Fruit fly (Drosophila melanogaster) whole organism, embryonic: Measurements from ENCODE around the gene H15.

Experiments used
- Asciz ChIP-seq: fragments of 200-800 bp; sonication (Bioruptor generic); optimal IDR thresholded peaks from 2 replicates; lab custom pipeline; 2017; ENCODE audit warnings: missing biosample characterization, mild to moderate bottlenecking, missing genetic modification characterization, missing genetic modification reagents
- CG12071 ChIP-seq: fragments of 200-800 bp; sonication (Bioruptor generic); optimal IDR thresholded peaks from 3 replicates; lab custom pipeline; 2018; ENCODE audit warnings: missing biosample characterization, mild to moderate bottlenecking, missing genetic modification characterization
- CG15601 ChIP-seq: fragments of 200-800 bp; sonication (Bioruptor generic); optimal IDR thresholded peaks from 3 replicates; lab custom pipeline; 2019; ENCODE audit warnings: missing biosample characterization, mild to moderate bottlenecking, missing genetic modification characterization, moderate library complexity
- CG16863 ChIP-seq: fragments of 200-800 bp; sonication (Bioruptor generic); optimal IDR thresholded peaks from 3 replicates; lab custom pipeline; 2016; ENCODE audit warnings: missing biosample characterization, missing genetic modification characterization
- CG17385 ChIP-seq: fragments of 200-800 bp; sonication (Bioruptor generic); optimal IDR thresholded peaks from 3 replicates; lab custom pipeline; 2018; ENCODE audit warnings: missing biosample characterization, mild to moderate bottlenecking, missing genetic modification characterization
- CG18476 ChIP-seq: fragments of 200-800 bp; sonication (Bioruptor generic); optimal IDR thresholded peaks from 2 replicates; lab custom pipeline; 2016; ENCODE audit warnings: missing biosample characterization, mild to moderate bottlenecking, missing genetic modification characterization
- CG31224 ChIP-seq: fragments of 200-800 bp; sonication (Bioruptor generic); IDR thresholded peaks from 2 replicates; pipeline ENCODE4 v1.3.6; 2022; ENCODE audit warnings: missing biosample characterization, missing genetic modification characterization
- CG3281 ChIP-seq: fragments of 200-800 bp; sonication (Bioruptor generic); optimal IDR thresholded peaks from 3 replicates; lab custom pipeline; 2017; ENCODE audit warnings: missing biosample characterization, mild to moderate bottlenecking, missing genetic modification characterization
- CG3726 ChIP-seq: fragments of 200-800 bp; sonication (Bioruptor generic); IDR thresholded peaks from 3 replicates; pipeline ENCODE4, ENCODE4 v1.3.6; 2022; ENCODE audit warnings: missing biosample characterization, missing genetic modification characterization
- CG3847 ChIP-seq: fragments of 200-800 bp; sonication (Bioruptor generic); IDR thresholded peaks from 2 replicates; pipeline ENCODE4 v1.3.6; 2022; ENCODE audit warnings: missing biosample characterization, missing genetic modification characterization
- CG3995 ChIP-seq: fragments of 200-800 bp; sonication (Bioruptor generic); optimal IDR thresholded peaks from 3 replicates; lab custom pipeline; 2016; ENCODE audit warnings: missing biosample characterization, missing genetic modification characterization
- CG4730 ChIP-seq: fragments of 200-800 bp; sonication (Bioruptor generic); IDR thresholded peaks from 2 replicates; pipeline ENCODE4 v1.3.6; 2022; ENCODE audit warnings: missing biosample characterization, missing genetic modification characterization
- CG6765 ChIP-seq: fragments of 200-800 bp; sonication (Bioruptor generic); optimal IDR thresholded peaks from 3 replicates; lab custom pipeline; 2017; ENCODE audit warnings: missing biosample characterization, mild to moderate bottlenecking, missing genetic modification characterization
- CG9609 ChIP-seq: fragments of 200-800 bp; sonication (Bioruptor generic); optimal IDR thresholded peaks from 3 replicates; lab custom pipeline; 2016; ENCODE audit warnings: missing biosample characterization, missing genetic modification characterization
- D19A ChIP-seq: fragments of 200-800 bp; optimal IDR thresholded peaks from 3 replicates; lab custom pipeline; 2019; ENCODE audit warnings: missing biosample characterization, mild to moderate bottlenecking, missing genetic modification characterization, moderate library complexity
- Dek ChIP-seq: fragments of 200-800 bp; sonication (Bioruptor generic); optimal IDR thresholded peaks from 3 replicates; lab custom pipeline; 2019; ENCODE audit warnings: missing biosample characterization, mild to moderate bottlenecking, missing genetic modification characterization, moderate library complexity
- Dfd ChIP-seq, 2 experiments: fragments of >200 bp; optimal IDR thresholded peaks; 2 replicates each; lab custom pipeline; 2017; ENCODE audit warnings: missing biosample characterization in 2 of 2, missing genetic modification characterization in 2 of 2
- Doc2 ChIP-seq: fragments of 200-800 bp; sonication (Bioruptor generic); IDR thresholded peaks from 2 replicates; pipeline ENCODE4 v1.3.6; 2022; ENCODE audit warnings: missing biosample characterization, missing genetic modification characterization
- Dref ChIP-seq: fragments of 200-800 bp; sonication (Bioruptor generic); IDR thresholded peaks from 2 replicates; pipeline ENCODE4 v1.3.6; 2022; ENCODE audit warnings: missing biosample characterization, missing genetic modification characterization
- E2f2 ChIP-seq: fragments of 200-800 bp; sonication (Bioruptor generic); IDR thresholded peaks from 2 replicates; pipeline ENCODE4 v1.3.6; 2022; ENCODE audit warnings: missing biosample characterization, missing genetic modification characterization
- H15 ChIP-seq: fragments of 200-800 bp; sonication (Bioruptor generic); IDR thresholded peaks from 3 replicates; pipeline ENCODE4 v1.3.6; 2022; ENCODE audit warnings: missing biosample characterization, missing genetic modification characterization
- HHEX ChIP-seq: fragments of 200-800 bp; sonication (Bioruptor generic); optimal IDR thresholded peaks from 3 replicates; lab custom pipeline; 2017; ENCODE audit warnings: missing biosample characterization, mild to moderate bottlenecking, missing genetic modification characterization, missing genetic modification reagents
- Jarid2 ChIP-seq: fragments of 200-800 bp; sonication (Bioruptor generic); optimal IDR thresholded peaks from 3 replicates; lab custom pipeline; 2017; ENCODE audit warnings: mild to moderate bottlenecking, missing biosample characterization, missing genetic modification reagents, missing genetic modification characterization
- Kr ChIP-seq: fragments of 200-800 bp; sonication (Bioruptor generic); optimal IDR thresholded peaks from 2 replicates; lab custom pipeline; 2017; ENCODE audit warnings: missing biosample characterization, mild to moderate bottlenecking, missing genetic modification characterization
- Lhr ChIP-seq: fragments of 200-800 bp; sonication (Bioruptor generic); optimal IDR thresholded peaks from 3 replicates; lab custom pipeline; 2017; ENCODE audit warnings: mild to moderate bottlenecking, missing biosample characterization, missing genetic modification reagents, missing genetic modification characterization
- MTF-1 ChIP-seq: fragments of 200-800 bp; sonication (Bioruptor generic); optimal IDR thresholded peaks from 2 replicates; lab custom pipeline; 2018; ENCODE audit warnings: missing biosample characterization, mild to moderate bottlenecking, missing genetic modification characterization, borderline replicate concordance
- Oli ChIP-seq: fragments of 200-800 bp; sonication (Bioruptor generic); optimal IDR thresholded peaks from 2 replicates; lab custom pipeline; 2018; ENCODE audit warnings: missing biosample characterization, mild to moderate bottlenecking, missing genetic modification characterization, moderate library complexity
- TFAM ChIP-seq: fragments of 200-800 bp; sonication (Bioruptor generic); optimal IDR thresholded peaks from 2 replicates; lab custom pipeline; 2017; ENCODE audit warnings: missing biosample characterization, missing genetic modification characterization, inconsistent platforms
- Taf1 ChIP-seq: fragments of 200-800 bp; sonication (Bioruptor generic); IDR thresholded peaks from 2 replicates; pipeline ENCODE4 v1.3.6; 2022; ENCODE audit warnings: missing biosample characterization, missing genetic modification characterization
- ato ChIP-seq: fragments of 200-800 bp; sonication (Bioruptor generic); IDR thresholded peaks from 2 replicates; pipeline ENCODE4 v1.3.6; 2022; ENCODE audit warnings: missing biosample characterization, missing genetic modification characterization; ENCODE audit not compliant: partially characterized antibody
- cg ChIP-seq: fragments of 200-800 bp; sonication (Bioruptor generic); optimal IDR thresholded peaks from 3 replicates; lab custom pipeline; 2019; ENCODE audit warnings: missing biosample characterization, mild to moderate bottlenecking, missing genetic modification characterization, moderate library complexity
- chinmo ChIP-seq: fragments of 200-800 bp; sonication (Bioruptor generic); IDR thresholded peaks from 4 replicates; pipeline ENCODE4 v1.3.6; 2022; ENCODE audit warnings: missing biosample characterization, missing genetic modification characterization; ENCODE audit not compliant: partially characterized antibody
- crol ChIP-seq: fragments of 200-800 bp; sonication (Bioruptor generic); IDR thresholded peaks from 2 replicates; pipeline ENCODE4 v1.3.6; 2022; ENCODE audit warnings: missing biosample characterization, missing genetic modification characterization
- disco-r ChIP-seq: fragments of 200-800 bp; sonication (Bioruptor generic); optimal IDR thresholded peaks from 2 replicates; lab custom pipeline; 2016; ENCODE audit warnings: missing biosample characterization, missing genetic modification characterization
- dpn ChIP-seq, 2 experiments: fragments of 200-800 bp; sonication (Bioruptor generic); optimal IDR thresholded peaks; 3 replicates each; lab custom pipeline; 2016; ENCODE audit warnings: missing biosample characterization in 2 of 2, missing genetic modification characterization in 2 of 2
- fd3F ChIP-seq: fragments of 200-800 bp; sonication (Bioruptor generic); optimal IDR thresholded peaks from 2 replicates; lab custom pipeline; 2018; ENCODE audit warnings: missing biosample characterization, mild to moderate bottlenecking, missing genetic modification characterization, moderate library complexity
- gfzf ChIP-seq: fragments of 200-800 bp; sonication (Bioruptor generic); optimal IDR thresholded peaks from 2 replicates; lab custom pipeline; 2016; ENCODE audit warnings: missing biosample characterization, mild to moderate bottlenecking, missing genetic modification characterization, moderate library complexity
- nerfin-1 ChIP-seq: fragments of 200-800 bp; sonication (Bioruptor generic); optimal IDR thresholded peaks from 3 replicates; lab custom pipeline; 2019; ENCODE audit warnings: missing biosample characterization, mild to moderate bottlenecking, missing genetic modification characterization, moderate library complexity
- p53 ChIP-seq: fragments of 200-800 bp; sonication (Bioruptor generic); optimal IDR thresholded peaks from 2 replicates; lab custom pipeline; 2016; ENCODE audit warnings: missing biosample characterization, missing genetic modification characterization
- pfk ChIP-seq: fragments of 200-800 bp; sonication (Bioruptor generic); optimal IDR thresholded peaks from 2 replicates; lab custom pipeline; 2018; ENCODE audit warnings: missing biosample characterization, mild to moderate bottlenecking, missing genetic modification characterization, moderate library complexity
- phol ChIP-seq: fragments of 200-800 bp; sonication (Bioruptor generic); optimal IDR thresholded peaks from 3 replicates; lab custom pipeline; 2018; ENCODE audit warnings: missing biosample characterization, mild to moderate bottlenecking, missing genetic modification characterization, moderate library complexity
- pzg ChIP-seq: fragments of 200-800 bp; sonication (Bioruptor generic); optimal IDR thresholded peaks from 3 replicates; lab custom pipeline; 2018; ENCODE audit warnings: missing biosample characterization, mild to moderate bottlenecking, missing genetic modification characterization, moderate library complexity
- rib ChIP-seq: fragments of 200-800 bp; sonication (Bioruptor generic); IDR thresholded peaks from 2 replicates; pipeline ENCODE4 v1.3.6; 2022; ENCODE audit warnings: missing biosample characterization, missing genetic modification characterization
- ro ChIP-seq: fragments of 200-800 bp; sonication (Bioruptor generic); IDR thresholded peaks from 2 replicates; pipeline ENCODE4 v1.3.6; 2022; ENCODE audit warnings: missing biosample characterization, missing genetic modification characterization
- scrt ChIP-seq: fragments of 200-800 bp; sonication (Bioruptor generic); optimal IDR thresholded peaks from 2 replicates; lab custom pipeline; 2018; ENCODE audit warnings: missing biosample characterization, mild to moderate bottlenecking, missing genetic modification characterization, moderate library complexity
- slbo ChIP-seq: fragments of 200-800 bp; sonication (Bioruptor generic); IDR thresholded peaks from 2 replicates; pipeline ENCODE4 v1.3.6; 2022; ENCODE audit warnings: missing biosample characterization, missing genetic modification characterization
- slp2 ChIP-seq: fragments of 200-800 bp; sonication (Bioruptor generic); optimal IDR thresholded peaks from 2 replicates; lab custom pipeline; 2016; ENCODE audit warnings: missing biosample characterization, missing genetic modification characterization
- sr ChIP-seq: fragments of 200-800 bp; sonication (Bioruptor generic); IDR thresholded peaks from 3 replicates; pipeline ENCODE4 v1.3.6; 2022; ENCODE audit warnings: missing biosample characterization, missing genetic modification characterization
- tap ChIP-seq: fragments of 200-800 bp; optimal IDR thresholded peaks from 3 replicates; lab custom pipeline; 2019; ENCODE audit warnings: missing biosample characterization, mild to moderate bottlenecking, missing genetic modification characterization, moderate library complexity
- tio ChIP-seq: fragments of 200-800 bp; sonication (Bioruptor generic); optimal IDR thresholded peaks from 2 replicates; lab custom pipeline; 2017; ENCODE audit warnings: missing biosample characterization, missing genetic modification characterization, inconsistent platforms
- usp ChIP-seq: fragments of >200 bp; optimal IDR thresholded peaks from 2 replicates; lab custom pipeline; 2017; ENCODE audit warnings: missing biosample characterization, missing genetic modification characterization
- zfh2 ChIP-seq: fragments of 200-800 bp; sonication (Bioruptor generic); optimal IDR thresholded peaks from 2 replicates; lab custom pipeline; 2016; ENCODE audit warnings: missing biosample characterization, missing genetic modification characterization

H15 gene

dm6 chr2L:5378829-5379228, 25.3 kb upstream of the H15 start (continued):
- TF ChIP-seq HHEX (GFP tag; lab: Kevin White, UChicago): no peak
- TF ChIP-seq fd3F (GFP tag; lab: Kevin White, UChicago): no peak
- no peak for TF ChIP-seq Kr (GFP tag; lab: Kevin White, UChicago)
- no peak for TF ChIP-seq TFAM (GFP tag; lab: Kevin White, UChicago)
- TF ChIP-seq CG15601 (tag; lab: Kevin White, UChicago): peak; percentile 3
- TF ChIP-seq CG3995 (GFP tag; lab: Kevin White, UChicago): no peak
- peak; percentile 25 for TF ChIP-seq Oli (tag; lab: Kevin White, UChicago)
- no peak for TF ChIP-seq Asciz (GFP tag; lab: Kevin White, UChicago)
- no peak for TF ChIP-seq CG17385 (GFP tag; lab: Kevin White, UChicago)
- TF ChIP-seq CG3281 (GFP tag; lab: Kevin White, UChicago): no peak
- TF ChIP-seq cg (GFP tag; lab: Kevin White, UChicago): no peak
- TF ChIP-seq slp2 (GFP tag; lab: Kevin White, UChicago): no peak
- TF ChIP-seq nerfin-1 (tag; lab: Kevin White, UChicago): no peak
- TF ChIP-seq ro (GFP tag; lab: Robert Waterston, UW): no peak
- TF ChIP-seq Doc2 (GFP tag; lab: Robert Waterston, UW): no peak
- no peak for TF ChIP-seq crol (GFP tag; lab: Robert Waterston, UW)
- no peak for TF ChIP-seq pfk
- TF ChIP-seq CG31224 (GFP tag; lab: Robert Waterston, UW): no peak
- no peak for TF ChIP-seq CG4730 (GFP tag; lab: Robert Waterston, UW)
- TF ChIP-seq gfzf (GFP tag; lab: Kevin White, UChicago): no peak
- no peak for TF ChIP-seq Dfd (GFP tag; optimal IDR thresholded peaks at IDR 0.05; lab: Kevin White, UChicago)
- TF ChIP-seq chinmo: no peak
- no peak for TF ChIP-seq ato
- no peak for TF ChIP-seq H15 (GFP tag; lab: Robert Waterston, UW)
- no peak for TF ChIP-seq CG9609 (GFP tag; lab: Kevin White, UChicago)
- no peak for TF ChIP-seq zfh2 (GFP tag; lab: Kevin White, UChicago)
- TF ChIP-seq slbo (GFP tag; lab: Robert Waterston, UW): no peak
- no peak for TF ChIP-seq Dek (tag; lab: Kevin White, UChicago)
- no peak for TF ChIP-seq Taf1 (GFP tag; lab: Robert Waterston, UW)
- no peak for TF ChIP-seq disco-r (GFP tag; lab: Kevin White, UChicago)
- no peak for TF ChIP-seq rib (GFP tag; lab: Robert Waterston, UW)
- TF ChIP-seq D19A: peak; percentile 37
- TF ChIP-seq usp (GFP tag; lab: Kevin White, UChicago): no peak
- no peak for TF ChIP-seq pzg (GFP tag; lab: Kevin White, UChicago)
- no peak for TF ChIP-seq dpn (GFP tag; optimal IDR thresholded peaks at IDR 0.05; lab: Kevin White, UChicago)
- no peak for TF ChIP-seq tap (tag; lab: Kevin White, UChicago)
- TF ChIP-seq CG3726 (GFP tag; lab: Robert Waterston, UW): no peak
- TF ChIP-seq Jarid2 (GFP tag; lab: Kevin White, UChicago): no peak
- no peak for TF ChIP-seq Dref (GFP tag; lab: Robert Waterston, UW)
- TF ChIP-seq scrt: no peak
- no peak for TF ChIP-seq sr (GFP tag; lab: Robert Waterston, UW)
- no peak for TF ChIP-seq p53 (GFP tag; lab: Kevin White, UChicago)
- TF ChIP-seq tio (GFP tag; lab: Kevin White, UChicago): no peak
- TF ChIP-seq MTF-1: no peak
- no peak for TF ChIP-seq Lhr (GFP tag; lab: Kevin White, UChicago)
- no peak for TF ChIP-seq E2f2 (GFP tag; lab: Robert Waterston, UW)
- TF ChIP-seq CG3847 (GFP tag; lab: Robert Waterston, UW): no peak
- no peak for TF ChIP-seq CG18476
- TF ChIP-seq CG6765 (GFP tag; lab: Kevin White, UChicago): no peak
- TF ChIP-seq CG16863 (GFP tag; lab: Kevin White, UChicago): no peak
- peak; percentile 40 for TF ChIP-seq phol (tag; lab: Kevin White, UChicago)
- TF ChIP-seq CG12071 (GFP tag; lab: Kevin White, UChicago): no peak
